Worm (Caenorhabditis elegans): ENCODE data around the gene C24F3.2.

Gene C24F3.2

ce11 chrIV:10269137-10269933, 47.0 kb downstream of the C24F3.2 start, which contains the start of the genes nspd-7 and Y43C5A.2:
TSS of gene nspd-7 (minus strand) at chrIV:10269187.
TSS of gene Y43C5A.2 (plus strand) at chrIV:10269883.
- TF ChIP-seq cog-1 (tag; optimal IDR thresholded peaks at IDR 0.05) = no peak
- no peak for TF ChIP-seq flt-1 (GFP tag; IDR thresholded peaks at IDR 0.05)
- no peak for TF ChIP-seq ztf-23 (GFP tag; IDR thresholded peaks at IDR 0.05)
- no peak for TF ChIP-seq T22C8.4 (GFP tag; IDR thresholded peaks at IDR 0.05)
- no peak for TF ChIP-seq med-1 (GFP tag; optimal IDR thresholded peaks at IDR 0.05; ENCODE audit: insufficient read depth)
- TF ChIP-seq ref-1 (GFP tag; conservative IDR thresholded peaks at IDR 0.05) = no peak
- no peak for TF ChIP-seq klf-2 (GFP tag; conservative IDR thresholded peaks at IDR 0.05)
- TF ChIP-seq ztf-29 (GFP tag; IDR thresholded peaks at IDR 0.05) = no peak
- TF ChIP-seq tab-1 (GFP tag; IDR thresholded peaks at IDR 0.05) = no peak

All from whole organism, midembryonic.